Fruit fly (Drosophila melanogaster) whole organism, embryonic: Measurements from ENCODE around the gene CG13995.
A peak's percentile ranks its signal among the peaks of the same experiment; 100 is the strongest.

Experiments used
- Aef1 ChIP-seq: fragments of 200-800 bp; sonication (Bioruptor generic); IDR thresholded peaks from 3 replicates; pipeline ENCODE4 v1.3.6; 2022; ENCODE audit warnings: missing biosample characterization, missing genetic modification characterization
- CG10565 ChIP-seq: fragments of 200-800 bp; sonication (Bioruptor generic); optimal IDR thresholded peaks from 3 replicates; lab custom pipeline; 2016; ENCODE audit warnings: missing biosample characterization, mild to moderate bottlenecking, missing genetic modification characterization
- CG11695 ChIP-seq: fragments of 200-800 bp; sonication (Bioruptor generic); IDR thresholded peaks from 3 replicates; pipeline ENCODE4 v1.3.6; 2022; ENCODE audit warnings: missing biosample characterization, missing genetic modification characterization
- CG12071 ChIP-seq: fragments of 200-800 bp; sonication (Bioruptor generic); optimal IDR thresholded peaks from 3 replicates; lab custom pipeline; 2018; ENCODE audit warnings: missing biosample characterization, mild to moderate bottlenecking, missing genetic modification characterization
- CG12104 ChIP-seq: fragments of 200-800 bp; sonication (Bioruptor generic); optimal IDR thresholded peaks from 3 replicates; lab custom pipeline; 2016; ENCODE audit warnings: missing biosample characterization, missing genetic modification characterization
- CG14667 ChIP-seq: fragments of 200-800 bp; sonication (Bioruptor generic); IDR thresholded peaks from 2 replicates; pipeline ENCODE4 v1.3.6; 2022; ENCODE audit warnings: missing biosample characterization, missing genetic modification characterization
- CG15479 ChIP-seq: fragments of 200-800 bp; sonication (Bioruptor generic); optimal IDR thresholded peaks from 3 replicates; lab custom pipeline; 2019; ENCODE audit warnings: missing biosample characterization, mild to moderate bottlenecking, missing genetic modification characterization, moderate library complexity
- CG16779 ChIP-seq: fragments of 200-800 bp; sonication (Bioruptor generic); IDR thresholded peaks from 2 replicates; pipeline ENCODE4 v1.3.6; 2022; ENCODE audit warnings: missing biosample characterization, missing genetic modification characterization
- CG17328 ChIP-seq: fragments of 200-800 bp; sonication (Bioruptor generic); IDR thresholded peaks from 2 replicates; pipeline ENCODE4 v1.3.6; 2022; ENCODE audit warnings: missing biosample characterization, missing genetic modification characterization
- CG18011 ChIP-seq: fragments of 200-800 bp; sonication (Bioruptor generic); optimal IDR thresholded peaks from 2 replicates; lab custom pipeline; 2017; ENCODE audit warnings: missing biosample characterization, missing genetic modification characterization, mild to moderate bottlenecking, moderate library complexity, missing genotype
- CG4820 ChIP-seq: fragments of 200-800 bp; sonication (Bioruptor generic); optimal IDR thresholded peaks from 3 replicates; lab custom pipeline; 2016; ENCODE audit warnings: missing biosample characterization, missing genetic modification characterization
- CG6654 ChIP-seq: fragments of 200-800 bp; sonication (Bioruptor generic); optimal IDR thresholded peaks from 2 replicates; lab custom pipeline; 2017; ENCODE audit warnings: missing biosample characterization, mild to moderate bottlenecking, missing genetic modification characterization
- CG6683 ChIP-seq: fragments of 200-800 bp; sonication (Bioruptor generic); optimal IDR thresholded peaks from 2 replicates; lab custom pipeline; 2017; ENCODE audit warnings: missing biosample characterization, mild to moderate bottlenecking, missing genetic modification characterization, missing genetic modification reagents
- CG6813 ChIP-seq: fragments of 200-800 bp; sonication (Bioruptor generic); optimal IDR thresholded peaks from 2 replicates; lab custom pipeline; 2017; ENCODE audit warnings: missing biosample characterization, missing genetic modification characterization, mild to moderate bottlenecking, moderate library complexity, missing genetic modification reagents
- CHES-1-like ChIP-seq: fragments of 200-800 bp; sonication (Bioruptor generic); optimal IDR thresholded peaks from 2 replicates; lab custom pipeline; 2016; ENCODE audit warnings: missing biosample characterization, missing genetic modification characterization
- CTCF ChIP-seq: fragments of 200-800 bp; sonication (Bioruptor generic); optimal IDR thresholded peaks from 2 replicates; lab custom pipeline; 2017; ENCODE audit warnings: missing biosample characterization, mild to moderate bottlenecking, missing genetic modification characterization, moderate library complexity
- E2f1 ChIP-seq: fragments of 200-800 bp; sonication (Bioruptor generic); IDR thresholded peaks from 2 replicates; pipeline ENCODE4 v1.3.6; 2022; ENCODE audit warnings: missing biosample characterization, missing genetic modification characterization
- Eip74EF ChIP-seq, 2 experiments: fragments of 200-800 bp in 1 of 2; fragments of >200 bp in 1 of 2; sonication (Bioruptor generic) in 1 of 2; optimal IDR thresholded peaks; 2 replicates each; lab custom pipeline; 2017 to 2019; ENCODE audit warnings: missing biosample characterization in 2 of 2, missing genetic modification characterization in 2 of 2, mild to moderate bottlenecking in 1 of 2, moderate library complexity in 1 of 2
- Ets65A ChIP-seq: fragments of 200-800 bp; sonication (Bioruptor generic); peaks from one replicate; lab custom pipeline; 2016; ENCODE audit warnings: missing biosample characterization, missing genetic modification characterization
- H15 ChIP-seq: fragments of 200-800 bp; sonication (Bioruptor generic); IDR thresholded peaks from 3 replicates; pipeline ENCODE4 v1.3.6; 2022; ENCODE audit warnings: missing biosample characterization, missing genetic modification characterization
- HLH4C ChIP-seq: fragments of 200-800 bp; sonication (Bioruptor generic); IDR thresholded peaks from 3 replicates; pipeline ENCODE4 v1.3.6; 2022; ENCODE audit warnings: missing biosample characterization, missing genetic modification characterization; ENCODE audit not compliant: partially characterized antibody
- Hr51 ChIP-seq, 2 experiments: fragments of 200-800 bp; sonication (Bioruptor generic); optimal IDR thresholded peaks; 2 replicates in 1 of 2; 3 replicates in 1 of 2; lab custom pipeline; 2016 to 2018; ENCODE audit warnings: missing biosample characterization in 2 of 2, missing genetic modification characterization in 2 of 2, mild to moderate bottlenecking in 1 of 2, moderate library complexity in 1 of 2
- Lpt ChIP-seq: fragments of >200 bp; optimal IDR thresholded peaks from 2 replicates; lab custom pipeline; 2018; ENCODE audit warnings: missing biosample characterization, missing genetic modification characterization
- Myb ChIP-seq: fragments of 200-800 bp; sonication (Bioruptor generic); optimal IDR thresholded peaks from 2 replicates; lab custom pipeline; 2016; ENCODE audit warnings: missing biosample characterization, missing genetic modification characterization
- Nf-YB ChIP-seq: fragments of 200-800 bp; sonication (Bioruptor generic); optimal IDR thresholded peaks from 3 replicates; lab custom pipeline; 2019; ENCODE audit warnings: missing biosample characterization, mild to moderate bottlenecking, missing genetic modification characterization, moderate library complexity
- Ptx1 ChIP-seq: fragments of 200-800 bp; sonication (Bioruptor generic); IDR thresholded peaks from 2 replicates; pipeline ENCODE4 v1.3.6; 2022; ENCODE audit warnings: missing biosample characterization, missing genetic modification characterization
- Scr ChIP-seq: fragments of 200-800 bp; sonication (Bioruptor generic); IDR thresholded peaks from 2 replicates; pipeline ENCODE4 v1.3.6; 2022; ENCODE audit warnings: missing biosample characterization, missing genetic modification characterization; ENCODE audit not compliant: partially characterized antibody
- Six4 ChIP-seq: fragments of 200-800 bp; sonication (Bioruptor generic); optimal IDR thresholded peaks from 2 replicates; lab custom pipeline; 2016; ENCODE audit warnings: missing biosample characterization, missing genetic modification characterization
- al ChIP-seq: fragments of 200-800 bp; sonication (Bioruptor generic); IDR thresholded peaks from 2 replicates; pipeline ENCODE4 v1.3.6; 2022; ENCODE audit warnings: missing biosample characterization, missing genetic modification characterization
- cas ChIP-seq: fragments of 200-800 bp; sonication (Bioruptor generic); IDR thresholded peaks from 2 replicates; pipeline ENCODE4 v1.3.6; 2022; ENCODE audit warnings: missing biosample characterization, missing genetic modification characterization
- cato ChIP-seq: fragments of 200-800 bp; sonication (Bioruptor generic); optimal IDR thresholded peaks from 2 replicates; lab custom pipeline; 2016; ENCODE audit warnings: missing biosample characterization, missing genetic modification characterization, borderline replicate concordance
- chn ChIP-seq: fragments of 200-800 bp; sonication (Bioruptor generic); optimal IDR thresholded peaks from 2 replicates; lab custom pipeline; 2016; ENCODE audit warnings: missing biosample characterization, missing genetic modification characterization
- croc ChIP-seq: fragments of 200-800 bp; sonication (Bioruptor generic); conservative IDR thresholded peaks from 3 replicates; pipeline ENCODE4 v1.3.6; 2022; ENCODE audit warnings: missing biosample characterization, missing genetic modification characterization
- crp ChIP-seq, 2 experiments: fragments of 200-800 bp; sonication (Bioruptor generic); optimal IDR thresholded peaks; 2 replicates in 1 of 2; 3 replicates in 1 of 2; lab custom pipeline; 2017; ENCODE audit warnings: missing biosample characterization in 2 of 2, missing genetic modification characterization in 2 of 2, mild to moderate bottlenecking in 1 of 2, moderate library complexity in 1 of 2
- ewg ChIP-seq: fragments of 200-800 bp; sonication (Bioruptor generic); optimal IDR thresholded peaks from 3 replicates; lab custom pipeline; 2017; ENCODE audit warnings: mild to moderate bottlenecking, missing biosample characterization, missing genetic modification reagents, missing genetic modification characterization
- hkb ChIP-seq, 2 experiments: fragments of 200-800 bp in 1 of 2; fragments of >200 bp in 1 of 2; sonication (Bioruptor generic) in 1 of 2; IDR thresholded peaks in 1 of 2; optimal IDR thresholded peaks in 1 of 2; 2 replicates each; pipeline versions ENCODE4 v1.3.6 to Lab custom; 2017 to 2022; ENCODE audit warnings: missing biosample characterization in 1 of 2, missing genetic modification characterization in 1 of 2
- kah ChIP-seq: fragments of 200-800 bp; sonication (Bioruptor generic); optimal IDR thresholded peaks from 2 replicates; lab custom pipeline; 2018; ENCODE audit warnings: missing biosample characterization, mild to moderate bottlenecking, missing genetic modification characterization
- ken ChIP-seq: fragments of 200-800 bp; sonication (Bioruptor generic); IDR thresholded peaks from 3 replicates; pipeline ENCODE4 v1.3.6; 2022; ENCODE audit warnings: missing biosample characterization, missing genetic modification characterization
- nau ChIP-seq: fragments of 200-800 bp; sonication (Bioruptor generic); optimal IDR thresholded peaks from 3 replicates; lab custom pipeline; 2017; ENCODE audit warnings: missing biosample characterization, mild to moderate bottlenecking, missing genetic modification characterization, missing genetic modification reagents
- nmo ChIP-seq: fragments of 200-800 bp; sonication (Bioruptor generic); optimal IDR thresholded peaks from 2 replicates; lab custom pipeline; 2018; ENCODE audit warnings: missing biosample characterization, mild to moderate bottlenecking, missing genetic modification characterization, moderate library complexity
- ranshi ChIP-seq: fragments of 200-800 bp; sonication (Bioruptor generic); IDR thresholded peaks from 2 replicates; pipeline ENCODE4 v1.3.6; 2022; ENCODE audit warnings: missing biosample characterization, missing genetic modification characterization
- repo ChIP-seq: fragments of 200-800 bp; sonication (Bioruptor generic); optimal IDR thresholded peaks from 2 replicates; lab custom pipeline; 2016; ENCODE audit warnings: missing biosample characterization, missing genetic modification characterization
- run ChIP-seq: fragments of 200-800 bp; sonication (Bioruptor generic); optimal IDR thresholded peaks from 3 replicates; lab custom pipeline; 2018; ENCODE audit warnings: missing biosample characterization, mild to moderate bottlenecking, missing genetic modification characterization
- sens ChIP-seq: fragments of 200-800 bp; sonication (Bioruptor generic); peaks from one replicate; lab custom pipeline; 2016; ENCODE audit warnings: missing biosample characterization, missing genetic modification characterization
- sens-2 ChIP-seq: fragments of 200-800 bp; sonication (Bioruptor generic); IDR thresholded peaks from 2 replicates; pipeline ENCODE4 v1.3.6; 2022; ENCODE audit warnings: missing biosample characterization, missing genetic modification characterization
- sim ChIP-seq: fragments of 200-800 bp; sonication (Bioruptor generic); IDR thresholded peaks from 2 replicates; pipeline ENCODE4 v1.3.6; 2022; ENCODE audit warnings: missing biosample characterization, missing genetic modification characterization
- slp2 ChIP-seq: fragments of 200-800 bp; sonication (Bioruptor generic); optimal IDR thresholded peaks from 2 replicates; lab custom pipeline; 2016; ENCODE audit warnings: missing biosample characterization, missing genetic modification characterization
- tin ChIP-seq: fragments of 200-800 bp; sonication (Bioruptor generic); optimal IDR thresholded peaks from 3 replicates; lab custom pipeline; 2016; ENCODE audit warnings: missing biosample characterization, missing genetic modification characterization
- usp ChIP-seq: fragments of >200 bp; optimal IDR thresholded peaks from 2 replicates; lab custom pipeline; 2017; ENCODE audit warnings: missing biosample characterization, missing genetic modification characterization
- wek ChIP-seq: fragments of 200-800 bp; sonication (Bioruptor generic); optimal IDR thresholded peaks from 3 replicates; lab custom pipeline; 2018; ENCODE audit warnings: missing biosample characterization, mild to moderate bottlenecking, missing genetic modification characterization, moderate library complexity
- zf30C ChIP-seq: fragments of 200-800 bp; sonication (Bioruptor generic); optimal IDR thresholded peaks from 3 replicates; lab custom pipeline; 2018; ENCODE audit warnings: missing biosample characterization, mild to moderate bottlenecking, missing genetic modification characterization

The CG13995 gene

DNA sequence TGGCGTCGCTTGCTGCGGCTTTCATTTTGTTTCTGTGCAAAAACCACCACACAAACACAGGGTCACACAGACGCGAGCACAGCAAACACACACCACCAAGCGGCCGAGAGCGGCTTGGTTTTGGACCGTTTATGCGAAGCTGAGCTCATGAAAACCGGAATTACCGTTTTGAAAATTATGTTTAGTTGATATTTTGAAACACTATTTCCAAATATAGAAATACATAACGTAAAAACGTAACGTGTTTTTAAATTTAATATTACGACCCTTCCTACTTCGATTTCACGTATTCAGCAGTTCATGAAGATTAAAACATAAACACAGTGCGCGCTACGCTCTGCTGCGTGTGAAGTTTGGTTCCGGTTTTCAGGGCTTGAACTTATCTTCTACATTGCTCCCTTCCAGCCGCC lies 2.9 kb upstream of the CG13995 start (continued):
- TF ChIP-seq kah (GFP tag; lab: Kevin White, UChicago) (peak; percentile 92), CG10565 (peak; percentile 80), Scr (no peak), run (tag; lab: Kevin White, UChicago) (peak; percentile 94), Eip74EF (GFP tag; optimal IDR thresholded peaks at IDR 0.05; lab: Kevin White, UChicago) (peak in 1 of 2 experiments; percentile 97), H15 (GFP tag; lab: Robert Waterston, UW) (peak; percentile 81), CG6683 (peak; percentile 95), CG4820 (GFP tag; lab: Kevin White, UChicago) (peak; percentile 100), CG15479 (GFP tag; lab: Kevin White, UChicago) (no peak), croc (GFP tag; lab: Robert Waterston, UW) (peak; percentile 82), ewg (GFP tag; lab: Kevin White, UChicago) (peak; percentile 88), Six4 (peak; percentile 93), slp2 (GFP tag; lab: Kevin White, UChicago) (peak; percentile 83), nmo (GFP tag; lab: Kevin White, UChicago) (peak; percentile 96), wek (peak; percentile 91), ranshi (GFP tag; lab: Robert Waterston, UW) (peak; percentile 93), CG18011 (GFP tag; lab: Kevin White, UChicago) (peak; percentile 86), repo (GFP tag; lab: Kevin White, UChicago) (peak; percentile 95), cato (GFP tag; lab: Kevin White, UChicago) (peak; percentile 82), al (GFP tag; lab: Robert Waterston, UW) (peak; percentile 69), nau (GFP tag; lab: Kevin White, UChicago) (no peak), Nf-YB (GFP tag; lab: Kevin White, UChicago) (peak; percentile 85), CG6813 (GFP tag; lab: Kevin White, UChicago) (peak; percentile 98), ken (GFP tag; lab: Robert Waterston, UW) (peak; percentile 93), CG16779 (peak; percentile 69; the same call in 1 of the 2 replicates), CTCF (GFP tag; lab: Kevin White, UChicago) (peak; percentile 52), usp (GFP tag; lab: Kevin White, UChicago) (no peak), CHES-1-like (GFP tag; lab: Kevin White, UChicago) (peak; percentile 89), sens-2 (GFP tag; lab: Robert Waterston, UW) (peak; percentile 95), hkb (optimal IDR thresholded peaks at IDR 0.05; lab: Kevin White, UChicago) (no peak), hkb (GFP tag; IDR thresholded peaks at IDR 0.05; lab: Robert Waterston, UW) (peak; percentile 99), CG12104 (GFP tag; lab: Kevin White, UChicago) (peak; percentile 96), CG14667 (GFP tag; lab: Robert Waterston, UW) (peak; percentile 35; the same call in 1 of the 2 replicates), sim (peak; percentile 91), Lpt (no peak), Ets65A (GFP tag; lab: Kevin White, UChicago) (peak; percentile 99), zf30C (peak; percentile 32), chn (GFP tag; lab: Kevin White, UChicago) (peak; percentile 92), tin (GFP tag; lab: Kevin White, UChicago) (peak; percentile 93), Myb (peak; percentile 78), CG11695 (GFP tag; lab: Robert Waterston, UW) (peak; percentile 97), CG17328 (GFP tag; lab: Robert Waterston, UW) (peak; percentile 96), CG6654 (GFP tag; lab: Kevin White, UChicago) (peak; percentile 82), CG12071 (GFP tag; lab: Kevin White, UChicago) (peak; percentile 98), Ptx1 (peak; percentile 92), HLH4C (GFP tag; lab: Robert Waterston, UW) (no peak), E2f1 (GFP tag; lab: Robert Waterston, UW) (peak; percentile 82), Hr51 (GFP tag; optimal IDR thresholded peaks at IDR 0.05; lab: Kevin White, UChicago) (peak; percentile 90 to 98), cas (peak; percentile 84), crp (GFP tag; optimal IDR thresholded peaks at IDR 0.05; lab: Kevin White, UChicago) (peak in 1 of 2 experiments; percentile 62), sens (GFP tag; lab: Kevin White, UChicago) (peak; percentile 99), Aef1 (GFP tag; lab: Robert Waterston, UW) (peak; percentile 83)
